Fruit fly (Drosophila melanogaster) whole organism, embryonic: ENCODE data around the gene Cad99C.

Experiments used
- Antp ChIP-seq: fragments of 200-800 bp; sonication (Bioruptor generic); optimal IDR thresholded peaks from 3 replicates; lab custom pipeline; 2016; ENCODE audit warnings: missing biosample characterization, missing genetic modification characterization
- CG10209 ChIP-seq: fragments of 200-800 bp; sonication (Bioruptor generic); optimal IDR thresholded peaks from 3 replicates; lab custom pipeline; 2017; ENCODE audit warnings: missing biosample characterization, mild to moderate bottlenecking, missing genetic modification characterization, missing genetic modification reagents
- CG1024 ChIP-seq: fragments of 200-800 bp; sonication (Bioruptor generic); IDR thresholded peaks from 2 replicates; pipeline ENCODE4 v1.3.6; 2022; ENCODE audit warnings: missing biosample characterization, missing genetic modification characterization
- CG10267 ChIP-seq: fragments of 200-800 bp; sonication (Bioruptor generic); optimal IDR thresholded peaks from 2 replicates; lab custom pipeline; 2018; ENCODE audit warnings: missing biosample characterization, mild to moderate bottlenecking, missing genetic modification characterization, moderate library complexity
- CG10543 ChIP-seq: fragments of 200-800 bp; sonication (Bioruptor generic); optimal IDR thresholded peaks from 3 replicates; lab custom pipeline; 2017; ENCODE audit warnings: missing biosample characterization, mild to moderate bottlenecking, missing genetic modification characterization, moderate library complexity
- CG10654 ChIP-seq: fragments of 200-800 bp; sonication (Bioruptor generic); optimal IDR thresholded peaks from 2 replicates; lab custom pipeline; 2016; ENCODE audit warnings: missing biosample characterization, missing genetic modification characterization
- CG11560 ChIP-seq: fragments of 200-800 bp; sonication (Bioruptor generic); IDR thresholded peaks from 3 replicates; pipeline ENCODE4 v1.3.6; 2022; ENCODE audit warnings: missing biosample characterization, missing genetic modification characterization
- CG12155 ChIP-seq: fragments of 200-800 bp; sonication (Bioruptor generic); optimal IDR thresholded peaks from 3 replicates; lab custom pipeline; 2016; ENCODE audit warnings: missing biosample characterization, missing genetic modification characterization
- CG1233 ChIP-seq: fragments of 200-800 bp; sonication (Bioruptor generic); optimal IDR thresholded peaks from 4 replicates; lab custom pipeline; 2018; ENCODE audit warnings: missing biosample characterization, mild to moderate bottlenecking, missing genetic modification characterization
- CG12391 ChIP-seq: fragments of 200-800 bp; sonication (Bioruptor generic); optimal IDR thresholded peaks from 3 replicates; lab custom pipeline; 2018; ENCODE audit warnings: missing biosample characterization, mild to moderate bottlenecking, missing genetic modification characterization, moderate library complexity
- CG13624 ChIP-seq: fragments of 200-800 bp; sonication (Bioruptor generic); optimal IDR thresholded peaks from 2 replicates; lab custom pipeline; 2016; ENCODE audit warnings: missing biosample characterization, missing genetic modification characterization
- CG16815 ChIP-seq: fragments of 200-800 bp; sonication (Bioruptor generic); optimal IDR thresholded peaks from 3 replicates; lab custom pipeline; 2017; ENCODE audit warnings: missing biosample characterization, mild to moderate bottlenecking, missing genetic modification characterization
- CG2678 ChIP-seq: fragments of 200-800 bp; sonication (Bioruptor generic); optimal IDR thresholded peaks from 3 replicates; lab custom pipeline; 2019; ENCODE audit warnings: missing biosample characterization, mild to moderate bottlenecking, missing genetic modification characterization, moderate library complexity
- CG4730 ChIP-seq: fragments of 200-800 bp; sonication (Bioruptor generic); IDR thresholded peaks from 2 replicates; pipeline ENCODE4 v1.3.6; 2022; ENCODE audit warnings: missing biosample characterization, missing genetic modification characterization
- CG6254 ChIP-seq: fragments of 200-800 bp; sonication (Bioruptor generic); optimal IDR thresholded peaks from 3 replicates; lab custom pipeline; 2017; ENCODE audit warnings: mild to moderate bottlenecking, missing biosample characterization, missing genetic modification reagents, missing genetic modification characterization
- CG8359 ChIP-seq: fragments of 200-800 bp; sonication (Bioruptor generic); optimal IDR thresholded peaks from 2 replicates; lab custom pipeline; 2017; ENCODE audit warnings: missing biosample characterization, mild to moderate bottlenecking, missing genetic modification characterization, borderline replicate concordance
- CG9609 ChIP-seq: fragments of 200-800 bp; sonication (Bioruptor generic); optimal IDR thresholded peaks from 3 replicates; lab custom pipeline; 2016; ENCODE audit warnings: missing biosample characterization, missing genetic modification characterization
- CG9727 ChIP-seq: fragments of 200-800 bp; sonication (Bioruptor generic); optimal IDR thresholded peaks from 3 replicates; lab custom pipeline; 2017; ENCODE audit warnings: missing biosample characterization, mild to moderate bottlenecking, missing genetic modification characterization
- Chrac-16 ChIP-seq: fragments of 200-800 bp; sonication (Bioruptor generic); optimal IDR thresholded peaks from 3 replicates; lab custom pipeline; 2016; ENCODE audit warnings: missing biosample characterization, missing genetic modification characterization
- H2.0 ChIP-seq: fragments of 200-800 bp; sonication (Bioruptor generic); IDR thresholded peaks from 2 replicates; pipeline ENCODE4 v1.3.6; 2022; ENCODE audit warnings: missing biosample characterization, missing genetic modification characterization
- Hmr ChIP-seq: fragments of 200-800 bp; sonication (Bioruptor generic); optimal IDR thresholded peaks from 3 replicates; lab custom pipeline; 2017; ENCODE audit warnings: mild to moderate bottlenecking, missing biosample characterization, missing genetic modification reagents, missing genetic modification characterization
- Myb ChIP-seq: fragments of 200-800 bp; sonication (Bioruptor generic); optimal IDR thresholded peaks from 2 replicates; lab custom pipeline; 2016; ENCODE audit warnings: missing biosample characterization, missing genetic modification characterization
- NFAT ChIP-seq: fragments of 200-800 bp; sonication (Bioruptor generic); IDR thresholded peaks from 2 replicates; pipeline ENCODE4 v1.3.6; 2022; ENCODE audit warnings: missing biosample characterization, missing genetic modification characterization
- Optix ChIP-seq: fragments of 200-800 bp; sonication (Bioruptor generic); IDR thresholded peaks from 3 replicates; pipeline ENCODE4 v1.3.6; 2022; ENCODE audit warnings: missing biosample characterization, missing genetic modification characterization
- Rfx ChIP-seq: fragments of 200-800 bp; sonication (Bioruptor generic); IDR thresholded peaks from 2 replicates; pipeline ENCODE4 v1.3.6; 2022; ENCODE audit warnings: missing biosample characterization, missing genetic modification characterization
- Sin3A ChIP-seq: fragments of >200 bp; optimal IDR thresholded peaks from 2 replicates; lab custom pipeline; 2018
- Sry-δ ChIP-seq: fragments of 200-800 bp; sonication (Bioruptor generic); optimal IDR thresholded peaks from 2 replicates; lab custom pipeline; 2016; ENCODE audit warnings: missing biosample characterization, missing genetic modification characterization
- ac ChIP-seq: fragments of 200-800 bp; sonication (Bioruptor generic); optimal IDR thresholded peaks from 3 replicates; lab custom pipeline; 2017; ENCODE audit warnings: missing biosample characterization, mild to moderate bottlenecking, missing genetic modification characterization
- chinmo ChIP-seq: fragments of 200-800 bp; sonication (Bioruptor generic); IDR thresholded peaks from 4 replicates; pipeline ENCODE4 v1.3.6; 2022; ENCODE audit warnings: missing biosample characterization, missing genetic modification characterization; ENCODE audit not compliant: partially characterized antibody
- chm ChIP-seq: fragments of 200-800 bp; sonication (Bioruptor generic); IDR thresholded peaks from 2 replicates; pipeline ENCODE4 v1.3.6; 2022; ENCODE audit warnings: missing biosample characterization, missing genetic modification characterization
- crc ChIP-seq: fragments of 200-800 bp; sonication (Bioruptor generic); optimal IDR thresholded peaks from 2 replicates; lab custom pipeline; 2016; ENCODE audit warnings: missing biosample characterization, missing genetic modification characterization
- danr ChIP-seq: fragments of 200-800 bp; sonication (Bioruptor generic); IDR thresholded peaks from 2 replicates; pipeline ENCODE4 v1.3.6; 2022; ENCODE audit warnings: missing biosample characterization, missing genetic modification characterization
- dmrt99B ChIP-seq: fragments of 200-800 bp; sonication (Bioruptor generic); optimal IDR thresholded peaks from 2 replicates; lab custom pipeline; 2018; ENCODE audit warnings: missing biosample characterization, mild to moderate bottlenecking, missing genetic modification characterization, moderate library complexity
- esg ChIP-seq: fragments of 200-800 bp; sonication (Bioruptor generic); conservative IDR thresholded peaks from 2 replicates; pipeline ENCODE4 v1.3.6; 2022; ENCODE audit warnings: missing biosample characterization, missing genetic modification characterization
- fd64A ChIP-seq: fragments of 200-800 bp; sonication (Bioruptor generic); optimal IDR thresholded peaks from 3 replicates; lab custom pipeline; 2018; ENCODE audit warnings: missing biosample characterization, mild to moderate bottlenecking, missing genetic modification characterization
- fd96Cb ChIP-seq: fragments of 200-800 bp; sonication (Bioruptor generic); optimal IDR thresholded peaks from 2 replicates; lab custom pipeline; 2018; ENCODE audit warnings: missing biosample characterization, mild to moderate bottlenecking, missing genetic modification characterization, moderate library complexity
- fru ChIP-seq: fragments of >200 bp; optimal IDR thresholded peaks from 2 replicates; lab custom pipeline; 2017
- fu2 ChIP-seq: fragments of 200-800 bp; sonication (Bioruptor generic); optimal IDR thresholded peaks from 2 replicates; lab custom pipeline; 2016; ENCODE audit warnings: missing biosample characterization, missing genetic modification characterization
- h ChIP-seq: fragments of >200 bp; optimal IDR thresholded peaks from 2 replicates; lab custom pipeline; 2017
- hbn ChIP-seq: fragments of 200-800 bp; sonication (Bioruptor generic); IDR thresholded peaks from 2 replicates; pipeline ENCODE4 v1.3.6; 2022; ENCODE audit warnings: missing biosample characterization, missing genetic modification characterization; ENCODE audit not compliant: partially characterized antibody
- inv ChIP-seq: fragments of 200-800 bp; sonication (Bioruptor generic); IDR thresholded peaks from 2 replicates; pipeline ENCODE4 v1.3.6; 2022; ENCODE audit warnings: missing biosample characterization, missing genetic modification characterization; ENCODE audit not compliant: partially characterized antibody
- mirr ChIP-seq: fragments of 200-800 bp; sonication (Bioruptor generic); optimal IDR thresholded peaks from 3 replicates; lab custom pipeline; 2018; ENCODE audit warnings: missing biosample characterization, mild to moderate bottlenecking, missing genetic modification characterization
- nerfin-1 ChIP-seq: fragments of 200-800 bp; sonication (Bioruptor generic); optimal IDR thresholded peaks from 3 replicates; lab custom pipeline; 2019; ENCODE audit warnings: missing biosample characterization, mild to moderate bottlenecking, missing genetic modification characterization, moderate library complexity
- nmo ChIP-seq: fragments of 200-800 bp; sonication (Bioruptor generic); optimal IDR thresholded peaks from 2 replicates; lab custom pipeline; 2018; ENCODE audit warnings: missing biosample characterization, mild to moderate bottlenecking, missing genetic modification characterization, moderate library complexity
- pb ChIP-seq: fragments of 200-800 bp; sonication (Bioruptor generic); optimal IDR thresholded peaks from 3 replicates; lab custom pipeline; 2016; ENCODE audit warnings: missing biosample characterization, missing genetic modification characterization
- pnt ChIP-seq: fragments of 200-800 bp; sonication (Bioruptor generic); optimal IDR thresholded peaks from 3 replicates; lab custom pipeline; 2016; ENCODE audit warnings: missing biosample characterization, missing genetic modification characterization
- psq ChIP-seq: fragments of 200-800 bp; sonication (Bioruptor generic); optimal IDR thresholded peaks from 2 replicates; lab custom pipeline; 2017; ENCODE audit warnings: missing biosample characterization, missing genetic modification characterization
- ranshi ChIP-seq: fragments of 200-800 bp; sonication (Bioruptor generic); IDR thresholded peaks from 2 replicates; pipeline ENCODE4 v1.3.6; 2022; ENCODE audit warnings: missing biosample characterization, missing genetic modification characterization
- shn ChIP-seq: fragments of 200-800 bp; sonication (Bioruptor generic); optimal IDR thresholded peaks from 3 replicates; lab custom pipeline; 2016; ENCODE audit warnings: missing biosample characterization, missing genetic modification characterization
- trh ChIP-seq: fragments of 200-800 bp; sonication (Bioruptor generic); optimal IDR thresholded peaks from 2 replicates; lab custom pipeline; 2016; ENCODE audit warnings: missing biosample characterization, missing genetic modification characterization
- unc-4 ChIP-seq: fragments of 200-800 bp; sonication (Bioruptor generic); IDR thresholded peaks from 2 replicates; pipeline ENCODE4 v1.3.6; 2022; ENCODE audit warnings: missing biosample characterization, missing genetic modification characterization; ENCODE audit not compliant: partially characterized antibody
- vfl ChIP-seq: fragments of 200-800 bp; sonication (Bioruptor generic); optimal IDR thresholded peaks from 2 replicates; lab custom pipeline; 2016; ENCODE audit warnings: missing biosample characterization, missing genetic modification characterization

Gene Cad99C

dm6 chr3R:29894393-29894792, 52.9 kb downstream of the Cad99C start (continued):
- TF ChIP-seq chinmo (GFP tag; lab: Robert Waterston, UW) (no peak), trh (GFP tag; lab: Kevin White, UChicago) (no peak), dmrt99B (tag; lab: Kevin White, UChicago) (peak; percentile 75), hbn (GFP tag; lab: Robert Waterston, UW) (no peak), Rfx (GFP tag; lab: Robert Waterston, UW) (peak; percentile 82), shn (GFP tag; lab: Kevin White, UChicago) (peak; percentile 32), pnt (GFP tag; lab: Kevin White, UChicago) (peak; percentile 32), CG11560 (tag; lab: Robert Waterston, UW) (no peak), Optix (GFP tag; lab: Robert Waterston, UW) (no peak), fu2 (GFP tag; lab: Kevin White, UChicago) (no peak), nmo (GFP tag; lab: Kevin White, UChicago) (peak; percentile 62), Hmr (GFP tag; lab: Kevin White, UChicago) (peak; percentile 67), psq (GFP tag; lab: Kevin White, UChicago) (no peak), CG6254 (peak; percentile 48), vfl (no peak), fd64A (GFP tag; lab: Kevin White, UChicago) (no peak), unc-4 (GFP tag; lab: Robert Waterston, UW) (no peak), pb (GFP tag; lab: Kevin White, UChicago) (peak; percentile 20), H2.0 (GFP tag; lab: Robert Waterston, UW) (0 out of 2 replicates have a peak, but pooled peaks have one; percentile 5), ranshi (GFP tag; lab: Robert Waterston, UW) (peak; percentile 13; the same call in 1 of the 2 replicates), Sin3A (lab: Kevin White, UChicago) (no peak), CG4730 (peak; percentile 31; the same call in 1 of the 2 replicates), ac (GFP tag; lab: Kevin White, UChicago) (no peak), CG10267 (tag; lab: Kevin White, UChicago) (peak; percentile 39), CG10654 (GFP tag; lab: Kevin White, UChicago) (peak; percentile 25), CG9609 (peak; percentile 18), CG1024 (GFP tag; lab: Robert Waterston, UW) (no peak), mirr (GFP tag; lab: Kevin White, UChicago) (peak; percentile 14), Sry-δ (GFP tag; lab: Kevin White, UChicago) (no peak), CG12391 (tag; lab: Kevin White, UChicago) (peak; percentile 43), esg (GFP tag; lab: Robert Waterston, UW) (peak; percentile 35; the same call in 1 of the 2 replicates), CG10209 (GFP tag; lab: Kevin White, UChicago) (peak; percentile 57), fru (lab: Kevin White, UChicago) (no peak), Myb (GFP tag; lab: Kevin White, UChicago) (peak; percentile 32), CG12155 (peak; percentile 29), nerfin-1 (tag; lab: Kevin White, UChicago) (peak; percentile 37), fd96Cb (tag; lab: Kevin White, UChicago) (peak; percentile 53), CG9727 (GFP tag; lab: Kevin White, UChicago) (peak; percentile 34), NFAT (GFP tag; lab: Robert Waterston, UW) (peak; percentile 32; the same call in 1 of the 2 replicates), h (lab: Kevin White, UChicago) (no peak), CG8359 (GFP tag; lab: Kevin White, UChicago) (no peak), CG10543 (GFP tag; lab: Kevin White, UChicago) (peak; percentile 46), CG1233 (GFP tag; lab: Kevin White, UChicago) (no peak), crc (peak; percentile 39), CG16815 (GFP tag; lab: Kevin White, UChicago) (no peak), inv (GFP tag; lab: Robert Waterston, UW) (no peak), chm (no peak), Antp (GFP tag; lab: Kevin White, UChicago) (peak; percentile 22), danr (GFP tag; lab: Robert Waterston, UW) (peak; percentile 54; the same call in 1 of the 2 replicates), CG2678 (tag; lab: Kevin White, UChicago) (peak; percentile 84), CG13624 (GFP tag; lab: Kevin White, UChicago) (peak; percentile 55), Chrac-16 (GFP tag; lab: Kevin White, UChicago) (peak; percentile 7)
